Worm (Caenorhabditis elegans) whole organism, dauer: Measurements from ENCODE around the gene fbxa-13.

Experiments used
- unc-62 ChIP-seq: sonication (generic microtip); optimal IDR thresholded peaks from 2 replicates; lab custom pipeline; 2017; ENCODE audit warnings: missing biosample characterization, missing genetic modification reagents, missing genetic modification characterization

Gene fbxa-13

DNA sequence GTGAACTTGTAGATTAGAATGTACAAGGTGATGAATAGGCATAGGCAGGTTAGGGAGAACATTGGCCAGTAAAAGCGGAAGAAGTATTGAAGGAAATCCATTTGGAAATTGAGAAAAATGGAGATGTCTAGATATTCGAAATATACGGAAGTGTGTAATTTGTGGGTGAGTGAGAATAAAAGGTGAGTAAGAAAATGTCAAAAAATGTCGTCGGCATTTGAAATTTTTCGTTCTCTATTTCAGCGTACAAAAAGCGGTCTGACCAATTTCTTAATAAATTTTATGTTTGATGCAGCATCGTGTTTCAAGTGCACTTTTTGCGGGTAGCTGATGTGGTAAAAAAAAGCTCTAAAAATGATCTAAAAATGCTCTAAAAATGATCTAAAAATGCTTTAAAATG is 10.7 kb downstream of the fbxa-13 start, which contains the start of gene srd-64:
TSS of gene srd-64 (minus strand) at position 101 of the 400 bp plus-strand sequence.
- no peak for TF ChIP-seq unc-62 (GFP tag; lab: Kevin White, UChicago)

DNA sequence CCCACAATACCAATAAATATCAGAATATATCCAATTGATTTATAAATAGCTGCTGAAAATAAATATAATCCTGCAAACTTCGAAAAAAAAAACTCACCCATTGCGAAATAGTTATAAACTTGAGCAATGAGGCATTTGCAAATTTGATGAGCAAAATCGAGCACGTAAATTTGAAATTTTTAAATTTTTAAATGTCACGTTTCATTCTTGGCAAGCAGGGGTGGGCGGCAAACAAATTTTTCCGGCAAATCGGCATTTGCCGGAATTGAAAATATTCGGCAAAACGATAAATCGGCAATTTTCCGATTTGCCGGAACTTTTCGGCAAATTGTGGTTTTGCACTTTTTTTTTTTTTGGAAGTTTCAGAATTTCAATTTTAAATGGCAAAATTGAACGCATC is 15.8 kb downstream of the fbxa-13 start, which contains the start of gene Y22D7AR.14:
TSS of gene Y22D7AR.14 (minus strand) at position 101 of the 400 bp plus-strand sequence.
- TF ChIP-seq unc-62 (GFP tag; lab: Kevin White, UChicago) = no peak

DNA sequence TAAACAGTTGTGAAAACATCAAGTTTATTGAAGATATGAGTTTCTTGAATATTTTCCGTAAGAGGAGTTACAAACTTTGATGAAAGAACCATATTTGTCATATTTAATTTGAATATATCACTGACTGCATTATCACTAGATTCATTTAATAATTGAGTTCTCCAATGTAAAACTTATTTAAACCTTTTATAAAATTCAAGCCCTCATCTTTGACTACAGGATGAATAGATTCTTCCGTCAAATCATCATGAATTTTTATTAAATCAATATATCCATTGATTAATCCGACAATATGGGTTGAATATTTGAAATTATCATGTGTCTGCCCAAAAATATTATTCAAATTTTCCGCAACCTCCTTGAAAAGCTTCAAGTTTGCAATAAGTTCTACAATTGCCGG is 17.7 kb downstream of the fbxa-13 start, which contains the start of gene Y22D7AR.7:
TSS of gene Y22D7AR.7 (minus strand) at position 101 of the 400 bp plus-strand sequence.
- TF ChIP-seq unc-62 (GFP tag; lab: Kevin White, UChicago) = no peak

DNA sequence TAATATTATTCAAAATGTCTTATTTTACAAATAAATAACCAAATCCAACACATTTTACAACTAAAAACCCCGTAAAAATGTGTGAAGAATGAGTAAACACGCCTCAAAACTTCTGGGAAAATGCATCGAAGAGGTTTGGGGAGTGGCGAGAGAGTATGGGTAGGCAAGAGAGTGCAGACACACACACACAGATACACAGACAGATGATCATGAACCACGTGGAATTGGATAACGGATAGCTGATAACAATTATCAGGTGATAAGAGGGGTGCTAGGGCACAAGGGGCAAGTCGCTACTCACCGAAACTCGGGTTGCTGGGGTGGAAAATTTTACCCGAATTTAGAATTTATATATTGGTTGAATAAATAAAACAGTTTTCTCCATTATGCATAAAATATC is 23.4 kb downstream of the fbxa-13 start:
- TF ChIP-seq unc-62 (GFP tag; lab: Kevin White, UChicago) = no peak

DNA sequence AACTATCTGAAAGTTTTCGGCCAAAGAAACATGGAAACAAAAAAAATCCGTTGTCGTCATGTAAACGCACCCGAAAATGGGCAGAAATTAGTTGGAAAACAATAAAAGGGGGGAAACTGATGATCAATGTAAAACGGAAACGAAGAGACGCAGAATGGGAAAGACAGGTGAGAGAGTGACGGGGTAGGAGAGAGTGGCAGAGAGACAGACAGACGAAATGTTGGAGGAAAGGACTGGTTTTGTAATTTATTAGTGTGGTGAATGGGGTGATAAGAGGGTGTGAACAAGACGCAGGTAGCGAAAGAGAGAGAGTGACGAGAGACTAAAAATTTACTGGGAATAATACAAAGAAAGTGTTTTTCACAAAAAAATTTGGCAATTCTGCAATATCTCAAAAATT is 24.7 kb downstream of the fbxa-13 start:
- no peak for TF ChIP-seq unc-62 (GFP tag; lab: Kevin White, UChicago)

DNA sequence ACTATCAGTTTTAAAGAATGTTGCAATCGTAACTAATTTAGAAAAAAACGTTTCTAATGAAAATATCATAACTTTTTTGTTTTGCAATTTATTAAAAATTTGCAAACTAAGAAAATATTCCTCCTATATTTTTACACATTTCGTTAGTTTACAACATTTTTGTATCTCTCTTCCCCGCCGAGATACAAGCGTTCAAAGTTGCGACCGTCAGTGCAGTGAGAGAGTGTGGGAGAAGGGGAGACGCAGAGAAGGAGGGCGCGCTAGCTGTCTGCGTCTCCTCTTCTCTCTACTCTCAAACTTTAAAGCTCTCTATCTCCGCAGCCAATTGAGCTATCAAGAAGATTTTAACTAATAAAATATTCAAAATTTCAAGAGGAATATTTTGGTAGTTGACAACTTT is 25.3 kb downstream of the fbxa-13 start:
- no peak for TF ChIP-seq unc-62 (GFP tag; lab: Kevin White, UChicago)

DNA sequence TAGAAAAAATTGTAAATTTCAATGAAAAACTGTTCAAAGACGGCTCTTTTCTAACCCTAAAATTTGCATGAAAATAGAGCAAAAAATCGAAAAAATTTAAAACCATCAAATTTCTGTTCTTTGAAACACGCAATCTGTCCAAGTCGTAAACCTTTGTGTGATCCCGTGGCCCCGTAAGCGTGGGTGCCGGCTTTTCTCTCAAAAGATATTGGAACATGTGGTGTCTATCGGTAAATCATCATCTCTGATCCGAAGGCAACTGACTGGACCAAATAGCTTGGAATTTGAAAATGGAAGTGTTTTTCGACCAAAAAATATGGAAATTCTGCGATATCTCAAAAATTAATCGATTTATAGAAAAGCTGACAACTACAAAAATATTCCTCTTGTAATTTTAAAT is 27.0 kb downstream of the fbxa-13 start:
- no peak for TF ChIP-seq unc-62 (GFP tag; lab: Kevin White, UChicago)

DNA sequence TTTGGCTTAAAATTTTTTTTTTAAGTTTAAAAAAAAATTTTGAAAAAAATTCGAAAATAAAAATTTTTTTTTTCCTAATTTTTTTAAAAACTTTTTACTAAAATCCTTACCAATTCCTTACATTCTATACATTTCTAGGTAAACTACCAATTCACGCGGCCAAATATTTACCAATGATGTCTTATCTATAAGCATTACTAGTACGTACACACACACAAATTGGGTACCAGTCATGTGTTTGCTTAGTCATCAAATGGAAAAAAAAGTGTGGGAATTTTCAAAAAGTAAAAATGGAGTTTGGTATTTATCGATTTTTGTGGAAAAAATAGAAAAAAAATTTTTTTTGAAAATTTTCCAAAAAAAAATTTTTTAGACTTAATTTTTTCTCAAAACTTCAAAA is 29.1 kb downstream of the fbxa-13 start, which contains the start of gene Y22D7AR.6:
TSS of gene Y22D7AR.6 (minus strand) at position 134 of the 400 bp plus-strand sequence.
- TF ChIP-seq unc-62 (GFP tag; lab: Kevin White, UChicago) = no peak

DNA sequence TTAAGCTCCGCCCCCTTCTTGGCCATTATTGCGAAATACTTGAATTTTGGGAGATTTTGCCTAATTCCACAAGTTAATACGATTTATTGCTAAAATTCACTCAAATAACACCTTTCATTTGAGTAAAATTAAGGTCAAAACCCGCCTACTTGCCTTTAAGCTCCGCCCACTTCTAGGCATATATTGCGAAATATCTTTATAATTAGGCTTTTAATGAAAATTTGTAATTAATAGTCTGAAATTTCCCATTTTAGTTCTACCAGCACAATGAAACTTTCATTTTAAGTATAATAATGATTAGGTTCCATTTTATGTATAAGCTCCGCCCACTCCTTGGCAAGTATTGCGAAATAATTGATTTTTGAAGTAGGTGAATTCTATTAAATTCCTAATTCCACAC is 30.9 kb downstream of the fbxa-13 start:
- no peak for TF ChIP-seq unc-62 (GFP tag; lab: Kevin White, UChicago)

DNA sequence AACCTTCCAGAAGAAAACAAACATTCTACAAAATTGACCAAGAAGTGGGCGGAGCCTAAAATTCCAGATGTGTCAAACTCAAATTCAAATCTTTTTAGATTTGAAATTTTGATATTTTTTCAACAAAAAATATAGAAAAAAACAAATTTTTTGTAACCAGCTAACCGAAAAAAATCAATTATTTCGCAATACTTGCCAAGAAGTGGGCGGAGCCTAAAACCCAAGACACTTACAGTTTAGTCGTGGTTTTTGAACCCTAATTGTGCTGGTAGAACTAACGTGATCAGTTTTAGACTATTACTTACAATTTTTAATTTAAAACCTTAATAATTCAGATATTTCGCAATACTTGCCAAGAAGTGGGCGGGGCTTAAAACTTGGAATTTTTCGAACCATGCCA is 32.4 kb downstream of the fbxa-13 start:
- TF ChIP-seq unc-62 (GFP tag; lab: Kevin White, UChicago) = no peak

DNA sequence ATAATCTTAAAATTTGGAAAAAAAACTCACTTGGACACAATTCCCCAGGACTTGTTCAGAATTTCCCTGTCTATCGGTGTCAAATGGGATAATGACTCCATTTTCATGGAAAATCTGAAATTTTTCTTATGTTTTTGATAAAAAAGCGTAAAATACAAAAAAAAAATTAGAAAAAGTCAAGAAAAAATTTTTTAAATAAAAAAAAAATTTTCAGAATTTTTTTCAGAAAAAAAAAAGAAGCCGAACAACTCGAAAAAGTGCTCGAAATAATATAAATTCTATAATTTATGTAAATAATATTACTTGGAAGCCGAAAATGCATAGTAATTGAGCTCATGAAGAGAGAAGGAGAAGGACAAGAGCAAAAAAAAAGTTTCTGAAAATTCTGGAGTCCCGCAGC is 37.2 kb downstream of the fbxa-13 start, which contains the start of gene glb-30:
TSS of gene glb-30 (minus strand) at position 101 of the 400 bp plus-strand sequence.
- no peak for TF ChIP-seq unc-62 (GFP tag; lab: Kevin White, UChicago)

DNA sequence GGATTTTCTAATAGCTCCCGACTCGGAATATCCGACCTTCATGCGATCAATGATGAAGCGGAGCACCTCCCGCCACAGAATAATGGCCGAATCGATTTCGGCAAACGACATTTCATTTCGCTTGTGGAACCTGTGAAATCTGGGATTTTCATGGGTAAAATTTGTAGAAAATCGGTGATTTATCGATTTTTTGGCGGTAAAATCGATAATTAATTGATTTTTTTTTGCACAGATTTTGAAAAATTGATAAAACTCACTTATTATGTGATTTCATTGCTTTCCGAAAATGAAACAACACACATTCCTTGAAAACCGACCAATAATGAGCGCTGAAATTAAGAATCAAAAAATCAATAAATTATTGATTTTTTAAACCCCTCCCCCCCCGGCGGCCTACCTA is 38.8 kb downstream of the fbxa-13 start:
- no peak for TF ChIP-seq unc-62 (GFP tag; lab: Kevin White, UChicago)

DNA sequence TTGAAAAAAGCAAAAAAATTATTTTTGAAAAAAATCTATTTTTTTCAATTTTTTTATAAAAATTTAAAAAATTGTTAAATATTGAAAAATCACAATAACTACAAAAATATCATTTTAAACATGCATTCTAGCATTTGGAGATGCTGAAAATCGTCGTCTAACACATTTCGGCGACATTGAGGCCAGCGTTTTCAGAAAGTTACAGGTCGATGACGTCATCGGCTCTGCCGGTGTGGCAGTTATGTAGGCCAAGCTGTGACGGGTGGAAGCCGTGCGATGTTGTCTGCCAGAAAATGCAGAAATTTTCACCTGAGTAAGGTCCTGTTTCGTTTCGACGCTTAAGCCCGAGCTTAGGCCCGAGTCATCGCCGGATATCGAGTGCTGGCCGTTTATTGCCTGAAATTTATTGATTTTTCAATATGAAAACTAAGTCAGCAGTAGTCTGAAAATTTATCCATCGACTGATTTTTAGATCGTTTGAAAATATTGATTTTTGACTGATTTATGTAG is 39.8 kb downstream of the fbxa-13 start, which contains the start of gene Y22D7AR.3:
TSS of gene Y22D7AR.3 (minus strand) at position 51 of the 510 bp plus-strand sequence.
- TF ChIP-seq unc-62 (GFP tag; lab: Kevin White, UChicago) = no peak

DNA sequence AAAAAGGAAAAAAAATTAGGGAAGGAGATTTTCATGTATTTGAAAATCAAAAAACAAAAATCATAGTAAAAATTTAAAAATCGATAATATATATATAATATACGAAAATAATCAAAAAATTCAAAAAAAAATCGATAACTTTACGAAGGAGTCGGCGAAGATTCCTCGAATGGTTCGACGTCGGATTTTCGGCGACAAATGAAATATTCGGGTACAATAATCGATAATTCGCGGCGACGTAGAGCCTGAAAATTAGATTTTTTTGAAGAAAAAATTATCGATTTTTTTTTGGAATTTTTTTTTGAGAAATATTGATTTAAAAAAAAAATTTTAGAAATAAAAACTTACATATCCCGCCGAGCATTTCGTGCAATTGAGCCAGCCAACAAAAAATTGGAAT is 40.3 kb downstream of the fbxa-13 start:
- no peak for TF ChIP-seq unc-62 (GFP tag; lab: Kevin White, UChicago)

DNA sequence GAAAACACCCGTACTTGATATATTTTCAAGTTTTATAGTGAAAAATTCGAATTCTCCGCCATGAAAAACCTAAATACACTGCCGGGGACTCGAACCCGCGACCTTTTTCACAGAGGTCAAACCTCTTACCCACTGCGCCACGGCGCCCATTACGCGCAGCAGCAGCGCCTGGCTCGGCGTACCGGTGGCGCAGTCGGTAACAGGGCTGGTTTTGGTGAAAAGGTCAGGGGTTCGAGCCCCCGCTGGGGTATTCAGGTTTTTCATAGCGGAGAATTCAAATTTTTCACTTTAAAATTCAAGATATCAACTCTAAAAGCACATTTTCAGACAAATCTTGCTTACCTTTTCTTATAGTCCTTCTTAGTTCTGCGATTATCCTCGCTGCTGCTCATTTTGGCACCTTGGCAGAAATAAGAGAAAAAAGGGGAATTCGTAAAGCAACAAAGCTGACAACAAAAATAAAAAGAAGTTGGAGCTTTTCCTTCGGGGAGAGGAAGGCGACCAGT is 40.9 kb downstream of the fbxa-13 start, which contains the start of gene Y22D7AL.16:
TSS of gene Y22D7AL.16 (minus strand) at position 456 of the 506 bp plus-strand sequence.
- TF ChIP-seq unc-62 (GFP tag; lab: Kevin White, UChicago) = no peak

DNA sequence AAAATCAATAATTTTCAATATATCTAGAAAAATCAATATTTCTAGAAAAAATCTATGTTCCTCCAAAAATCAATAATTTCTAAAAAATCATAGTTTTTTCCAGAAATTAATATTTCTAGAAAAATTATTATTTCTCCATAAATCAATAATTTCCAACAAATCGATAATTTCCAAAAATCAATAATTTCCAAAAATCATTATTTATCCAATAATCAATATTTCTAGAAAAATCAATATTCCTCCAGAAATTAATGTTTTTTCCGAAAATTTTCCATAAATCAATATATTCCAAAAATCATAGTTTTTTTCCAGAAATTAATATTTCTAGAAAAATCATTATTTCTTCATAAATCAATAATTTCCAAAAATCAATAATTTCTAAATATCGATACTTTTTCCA is 42.6 kb downstream of the fbxa-13 start:
- TF ChIP-seq unc-62 (GFP tag; lab: Kevin White, UChicago) = no peak

DNA sequence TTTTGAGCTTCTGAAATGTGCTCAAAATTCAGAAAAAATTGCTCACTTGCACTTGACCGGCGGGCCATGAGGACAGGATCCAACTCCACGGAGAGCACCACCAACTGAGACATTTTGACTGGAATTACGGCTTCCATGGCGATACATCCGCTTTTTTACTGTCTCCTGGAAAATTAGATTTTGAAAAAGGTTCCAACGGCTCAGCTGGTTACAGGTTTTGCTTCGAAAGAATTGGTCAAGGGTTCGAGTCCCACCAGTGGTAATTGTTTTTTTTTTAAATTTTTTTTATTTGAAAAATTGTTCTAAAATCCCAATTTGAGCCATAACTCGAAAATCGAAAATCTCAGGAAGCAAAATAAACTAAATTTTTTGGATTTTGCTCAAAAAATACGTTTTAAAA is 43.3 kb downstream of the fbxa-13 start:
- no peak for TF ChIP-seq unc-62 (GFP tag; lab: Kevin White, UChicago)
